Worm (Caenorhabditis elegans): ENCODE measurements around the gene Y53G8AR.6.

The Y53G8AR.6 gene

DNA sequence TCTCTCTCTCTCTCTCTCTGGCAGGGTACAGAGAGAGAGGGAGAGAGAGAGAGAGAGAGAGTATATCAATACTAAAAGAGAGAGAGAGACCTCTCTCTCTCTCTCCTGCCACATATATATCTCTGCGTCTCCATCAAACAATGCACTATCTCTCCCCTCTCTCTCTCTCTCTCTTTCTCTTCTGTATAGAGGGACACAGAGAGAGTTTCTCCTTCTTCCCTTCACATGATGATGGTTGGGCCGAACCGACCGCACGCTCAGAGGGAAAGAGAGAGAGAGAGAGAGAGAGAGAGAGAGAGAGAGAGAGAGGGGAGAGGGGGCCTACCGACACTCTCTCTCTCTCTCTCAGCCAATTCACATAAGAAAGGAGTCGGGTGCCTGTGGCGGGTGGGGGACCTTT lies 22.9 kb upstream of the Y53G8AR.6 start (continued):
- TF ChIP-seq unc-130 (tag; optimal IDR thresholded peaks at IDR 0.05) = no peak
- no peak for TF ChIP-seq unc-62 (GFP tag; optimal IDR thresholded peaks at IDR 0.05)
- TF ChIP-seq lin-13 (GFP tag; optimal IDR thresholded peaks at IDR 0.05) = peak; percentile 57
- peak; percentile 80 for TF ChIP-seq nhr-47 (tag; optimal IDR thresholded peaks at IDR 0.05)
- peak; percentile 45 for TF ChIP-seq dsc-1 (tag; optimal IDR thresholded peaks at IDR 0.05)
- peak; percentile 85 for TF ChIP-seq snu-23 (GFP tag; optimal IDR thresholded peaks at IDR 0.05)
- TF ChIP-seq nhr-28 (tag; optimal IDR thresholded peaks at IDR 0.05) = no peak
- no peak for TF ChIP-seq nhr-84 (tag; optimal IDR thresholded peaks at IDR 0.05)
- TF ChIP-seq swsn-7 (tag; optimal IDR thresholded peaks at IDR 0.05) = peak; percentile 78
- TF ChIP-seq sptf-1 (tag; optimal IDR thresholded peaks at IDR 0.05) = no peak
- TF ChIP-seq nhr-90 (tag; optimal IDR thresholded peaks at IDR 0.05; ENCODE audit: poor library complexity) = peak; percentile 84

DNA sequence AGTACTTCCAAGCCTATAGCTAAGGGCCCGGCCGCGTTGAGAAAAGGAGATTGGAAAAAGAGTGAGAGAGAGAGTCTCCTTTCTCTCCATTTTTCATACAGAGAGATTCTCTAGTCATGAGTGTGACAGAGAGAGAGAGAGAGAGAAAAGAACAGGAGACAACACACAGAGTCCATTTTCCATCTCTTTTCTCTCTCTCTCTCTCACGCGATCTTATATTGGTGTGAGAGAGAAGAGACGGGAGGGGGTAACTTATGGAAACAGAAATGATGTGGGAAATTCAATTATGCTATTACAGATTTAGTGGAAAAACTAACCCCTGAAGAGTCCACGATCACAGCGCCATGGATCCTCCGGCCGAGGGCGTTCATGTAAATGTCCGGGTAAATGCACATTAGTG lies 21.4 kb upstream of the Y53G8AR.6 start:
- peak; percentile 74 for TF ChIP-seq blmp-1 (tag; optimal IDR thresholded peaks at IDR 0.05)
- peak; percentile 40 for TF ChIP-seq fkh-8 (tag; optimal IDR thresholded peaks at IDR 0.05)
- no peak for TF ChIP-seq nhr-76 (tag; optimal IDR thresholded peaks at IDR 0.05)
- peak; percentile 47 for TF ChIP-seq nhr-19 (GFP tag; conservative IDR thresholded peaks at IDR 0.05)
- peak; percentile 71 for TF ChIP-seq nhr-20 (tag; optimal IDR thresholded peaks at IDR 0.05)
- peak in 1 of 3 experiments; percentile 29 for TF ChIP-seq ceh-82 (tag; optimal IDR thresholded peaks at IDR 0.05)
- peak; percentile 45 to 73 for TF ChIP-seq efl-1 (optimal IDR thresholded peaks at IDR 0.05)
- TF ChIP-seq efl-1 (GFP tag; optimal IDR thresholded peaks at IDR 0.05 in 1 of 2) = peak in 1 of 2 experiments; percentile 2
- no peak for TF ChIP-seq ztf-11 (tag; optimal IDR thresholded peaks at IDR 0.05)
- no peak for TF ChIP-seq nhr-77 (tag; optimal IDR thresholded peaks at IDR 0.05)
- no peak for TF ChIP-seq pqm-1 (tag; optimal IDR thresholded peaks at IDR 0.05)
- TF ChIP-seq nhr-85 (tag) = peak; percentile 75
- peak; percentile 40 for TF ChIP-seq tbx-2 (tag; optimal IDR thresholded peaks at IDR 0.05)
- peak; percentile 69 for TF ChIP-seq nhr-71 (tag; optimal IDR thresholded peaks at IDR 0.05)
- TF ChIP-seq nhr-12 (tag; optimal IDR thresholded peaks at IDR 0.05) = no peak
- peak; percentile 45 to 69 for TF ChIP-seq lsy-2 (tag; optimal IDR thresholded peaks at IDR 0.05)
- TF ChIP-seq rnt-1 (tag; optimal IDR thresholded peaks at IDR 0.05) = peak; percentile 65
- peak; percentile 54 for TF ChIP-seq lin-13 (GFP tag; optimal IDR thresholded peaks at IDR 0.05)
- no peak for TF ChIP-seq aha-1 (tag; optimal IDR thresholded peaks at IDR 0.05)
- peak; percentile 32 for TF ChIP-seq C16A3.4 (tag; optimal IDR thresholded peaks at IDR 0.05)
- peak; percentile 65 for TF ChIP-seq mep-1 (tag; optimal IDR thresholded peaks at IDR 0.05)
- TF ChIP-seq dsc-1 (tag; optimal IDR thresholded peaks at IDR 0.05) = no peak
- TF ChIP-seq zag-1 (tag; optimal IDR thresholded peaks at IDR 0.05) = no peak
- no peak for TF ChIP-seq sup-37 (GFP tag; optimal IDR thresholded peaks at IDR 0.05)
- TF ChIP-seq C04F5.9 (tag; optimal IDR thresholded peaks at IDR 0.05) = no peak
- TF ChIP-seq snu-23 (GFP tag; optimal IDR thresholded peaks at IDR 0.05) = peak; percentile 71
- TF ChIP-seq lin-14 (GFP tag; optimal IDR thresholded peaks at IDR 0.05) = peak; percentile 79
- peak; percentile 20 for TF ChIP-seq nhr-47 (tag; optimal IDR thresholded peaks at IDR 0.05)
- peak in 2 of 3 experiments; percentile 11 to 27 for TF ChIP-seq dpl-1 (GFP tag; optimal IDR thresholded peaks at IDR 0.05)
- TF ChIP-seq xbp-1 (tag; optimal IDR thresholded peaks at IDR 0.05) = peak; percentile 12
- peak; percentile 54 to 61 for TF ChIP-seq lin-35 (GFP tag; optimal IDR thresholded peaks at IDR 0.05)
- TF ChIP-seq swsn-7 (tag; optimal IDR thresholded peaks at IDR 0.05) = peak; percentile 27
- TF ChIP-seq elt-3 (tag; optimal IDR thresholded peaks at IDR 0.05) = no peak
- no peak for TF ChIP-seq alr-1 (tag; optimal IDR thresholded peaks at IDR 0.05; ENCODE audit: borderline replicate concordance)
- no peak for TF ChIP-seq nhr-28 (tag; optimal IDR thresholded peaks at IDR 0.05)
- TF ChIP-seq pax-3 (tag; optimal IDR thresholded peaks at IDR 0.05) = no peak

DNA sequence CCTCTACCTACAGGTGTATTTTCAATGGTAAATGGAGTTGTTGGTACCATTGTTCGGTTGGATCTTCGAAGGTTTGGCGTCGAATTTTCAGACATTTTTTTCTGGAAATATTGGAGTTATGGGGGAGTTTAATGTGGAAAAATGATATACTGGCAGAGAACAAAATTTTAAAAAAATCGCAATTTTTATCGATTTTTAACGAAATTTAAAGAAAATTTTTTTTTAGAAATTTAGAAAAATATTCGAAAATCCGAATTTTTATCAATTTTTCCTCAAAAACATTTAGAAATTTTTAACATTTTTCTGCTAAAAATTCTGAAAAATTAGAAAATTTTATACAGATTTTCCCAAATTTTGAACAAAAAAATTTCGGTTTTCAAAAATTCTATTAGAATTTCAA lies 15.9 kb upstream of the Y53G8AR.6 start, which contains the start of gene Y53G8AM.8:
TSS of gene Y53G8AM.8 (minus strand) at position 101 of the 400 bp plus-strand sequence.
- no peak for TF ChIP-seq mep-1 (tag; optimal IDR thresholded peaks at IDR 0.05)
- TF ChIP-seq lin-39 (tag; optimal IDR thresholded peaks at IDR 0.05) = no peak
- TF ChIP-seq nhr-77 (tag; optimal IDR thresholded peaks at IDR 0.05) = no peak
- TF ChIP-seq elt-3 (tag; optimal IDR thresholded peaks at IDR 0.05) = no peak
- TF ChIP-seq unc-130 (tag; optimal IDR thresholded peaks at IDR 0.05) = no peak
- TF ChIP-seq nhr-19 (GFP tag; conservative IDR thresholded peaks at IDR 0.05) = no peak
- TF ChIP-seq dpl-1 (GFP tag; optimal IDR thresholded peaks at IDR 0.05) = no peak
- TF ChIP-seq isw-1 (GFP tag; IDR thresholded peaks at IDR 0.05) = no peak
- TF ChIP-seq fkh-4 (tag; optimal IDR thresholded peaks at IDR 0.05; ENCODE audit: borderline replicate concordance) = no peak
- no peak for TF ChIP-seq ztf-11 (tag; optimal IDR thresholded peaks at IDR 0.05)
- TF ChIP-seq lsy-2 (tag; optimal IDR thresholded peaks at IDR 0.05) = no peak
- TF ChIP-seq tbx-2 (tag; optimal IDR thresholded peaks at IDR 0.05) = no peak
- TF ChIP-seq C34B4.2 (tag; optimal IDR thresholded peaks at IDR 0.05) = no peak
- no peak for TF ChIP-seq F16B12.6 (tag; optimal IDR thresholded peaks at IDR 0.05)
- TF ChIP-seq swsn-7 (tag; optimal IDR thresholded peaks at IDR 0.05) = no peak

All from whole organism, L1 larva.